Fruit fly (Drosophila melanogaster) whole organism, wandering third instar larva: ENCODE measurements around the gene nudC.

Source experiments
- CG32264 ChIP-seq: fragments of 200-800 bp; sonication (Bioruptor generic); optimal IDR thresholded peaks from 2 replicates; lab custom pipeline; 2016; ENCODE audit warnings: missing biosample characterization, missing genetic modification characterization
- Dif ChIP-seq: fragments of 200-275, 200-300 bp; sonication (Bioruptor generic); optimal IDR thresholded peaks from 2 replicates; lab custom pipeline; 2018; ENCODE audit warnings: missing biosample characterization, missing genetic modification characterization; ENCODE audit not compliant: partially characterized antibody
- Hr83 ChIP-seq: fragments of 200-300 bp; sonication (Bioruptor generic); optimal IDR thresholded peaks from 2 replicates; lab custom pipeline; 2016; ENCODE audit warnings: missing biosample characterization, mild to moderate bottlenecking, missing genetic modification characterization, moderate library complexity; ENCODE audit not compliant: poor library complexity, severe bottlenecking
- Myc ChIP-seq: fragments of >200 bp; optimal IDR thresholded peaks from 2 replicates; lab custom pipeline; 2017
- brk ChIP-seq: fragments of 200-800 bp; sonication (Bioruptor generic); optimal IDR thresholded peaks from 2 replicates; lab custom pipeline; 2016; ENCODE audit warnings: missing biosample characterization, mild to moderate bottlenecking, missing genetic modification characterization
- dl ChIP-seq, 2 experiments: fragments of 175-275, 200-275 bp in 1 of 2; fragments of 200-275 bp in 1 of 2; sonication (Bioruptor generic); optimal IDR thresholded peaks; lab custom pipeline; 2018; ENCODE audit warnings: mild to moderate bottlenecking in 2 of 2, missing biosample characterization in 2 of 2, missing genetic modification characterization in 2 of 2, moderate library complexity in 2 of 2; ENCODE audit not compliant: partially characterized antibody in 2 of 2, insufficient read depth in 1 of 2
- h ChIP-seq: fragments of 200-800 bp; sonication (Bioruptor generic); optimal IDR thresholded peaks from 3 replicates; lab custom pipeline; 2016; ENCODE audit warnings: missing biosample characterization, mild to moderate bottlenecking, missing genetic modification characterization
- psq ChIP-seq: fragments of 200-800 bp; sonication (Bioruptor generic); optimal IDR thresholded peaks from 3 replicates; lab custom pipeline; 2017; ENCODE audit warnings: missing biosample characterization, mild to moderate bottlenecking, missing genetic modification characterization, moderate library complexity
- sage ChIP-seq: fragments of 200-800 bp; sonication (Bioruptor generic); optimal IDR thresholded peaks from 2 replicates; lab custom pipeline; 2016; ENCODE audit warnings: missing biosample characterization, mild to moderate bottlenecking, missing genetic modification characterization
- tai ChIP-seq: sonication (Bioruptor generic); optimal IDR thresholded peaks from 2 replicates; lab custom pipeline; 2016; ENCODE audit warnings: missing biosample characterization, missing genetic modification characterization
- usp ChIP-seq: fragments of >200 bp; optimal IDR thresholded peaks from 2 replicates; lab custom pipeline; 2017; ENCODE audit warnings: missing biosample characterization, missing genetic modification characterization

- TF ChIP-seq tai (GFP tag; lab: Kevin White, UChicago) (no peak), dl (GFP tag; optimal IDR thresholded peaks at IDR 0.05; lab: Kevin White, UChicago; ENCODE audit: insufficient read depth in 1 of 2, partially characterized antibody in 2 of 2) (no peak), brk (no peak), sage (GFP tag; lab: Kevin White, UChicago) (no peak), psq (no peak), Dif (GFP tag; lab: Kevin White, UChicago) (no peak), Hr83 (GFP tag; lab: Kevin White, UChicago) (no peak), usp (GFP tag; lab: Kevin White, UChicago) (no peak), CG32264 (no peak), Myc (lab: Kevin White, UChicago) (no peak), h (no peak)
These were observed 45.3 kb upstream of the nudC start for dm6 chr3L:16759483-16759882.
